Worm (Caenorhabditis elegans): ENCODE data around the gene srbc-3.

Gene srbc-3

DNA sequence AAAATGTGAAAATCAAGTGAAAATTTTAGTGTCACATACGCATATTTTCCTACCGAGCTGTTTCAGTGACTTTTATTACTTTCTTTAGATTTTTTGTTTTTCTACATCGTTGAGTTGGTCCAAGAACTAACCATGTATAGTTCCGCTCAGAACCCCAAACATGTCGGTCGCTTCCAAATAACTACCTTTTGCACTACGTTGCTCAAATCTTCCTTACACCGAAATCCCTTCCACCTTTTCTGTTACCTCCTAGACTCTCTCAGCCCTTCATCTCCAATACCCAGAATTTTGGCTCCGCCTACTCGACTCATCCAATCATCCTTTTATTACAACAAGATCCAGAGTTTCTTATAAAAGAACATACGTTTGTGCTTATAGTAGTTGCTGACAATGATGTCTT lies 23.6 kb upstream of the srbc-3 start, which contains the start of gene F35F10.5:
F35F10.5 (plus strand) TSS at position 301 of the 400 bp plus-strand sequence.
- TF ChIP-seq ceh-27 (GFP tag; optimal IDR thresholded peaks at IDR 0.05): no peak
- TF ChIP-seq Y53G8AR.9 (GFP tag; conservative IDR thresholded peaks at IDR 0.05): no peak
- TF ChIP-seq ztf-26 (tag; optimal IDR thresholded peaks at IDR 0.05): no peak
- TF ChIP-seq unc-62 (GFP tag; optimal IDR thresholded peaks at IDR 0.05): no peak
- TF ChIP-seq attf-5 (GFP tag; optimal IDR thresholded peaks at IDR 0.05): no peak
- TF ChIP-seq egl-18 (GFP tag; IDR thresholded peaks at IDR 0.05): no peak
- TF ChIP-seq nhr-90 (tag; optimal IDR thresholded peaks at IDR 0.05): no peak
- TF ChIP-seq F52B5.7 (tag; optimal IDR thresholded peaks at IDR 0.05): no peak
- no peak for TF ChIP-seq hmg-1.2 (GFP tag; IDR thresholded peaks at IDR 0.05)
- TF ChIP-seq lin-54 (GFP tag; optimal IDR thresholded peaks at IDR 0.05): no peak
- TF ChIP-seq ztf-18 (tag; optimal IDR thresholded peaks at IDR 0.05): no peak
- no peak for TF ChIP-seq zfh-2 (GFP tag; conservative IDR thresholded peaks at IDR 0.05)
- TF ChIP-seq rpc-1 (optimal IDR thresholded peaks at IDR 0.05): no peak
- no peak for TF ChIP-seq rpc-1 (tag; optimal IDR thresholded peaks at IDR 0.05)
- no peak for TF ChIP-seq chd-7 (tag; optimal IDR thresholded peaks at IDR 0.05)
- no peak for TF ChIP-seq zim-3 (tag; optimal IDR thresholded peaks at IDR 0.05)
- TF ChIP-seq hrde-1 (tag; optimal IDR thresholded peaks at IDR 0.05; ENCODE audit: borderline replicate concordance): no peak
- no peak for TF ChIP-seq F10E7.11 (tag; optimal IDR thresholded peaks at IDR 0.05)
- no peak for TF ChIP-seq lsl-1 (GFP tag; optimal IDR thresholded peaks at IDR 0.05)
- no peak for TF ChIP-seq F57A8.1 (GFP tag; optimal IDR thresholded peaks at IDR 0.05)
- TF ChIP-seq Y67H2A.10 (GFP tag; conservative IDR thresholded peaks at IDR 0.05): no peak

DNA sequence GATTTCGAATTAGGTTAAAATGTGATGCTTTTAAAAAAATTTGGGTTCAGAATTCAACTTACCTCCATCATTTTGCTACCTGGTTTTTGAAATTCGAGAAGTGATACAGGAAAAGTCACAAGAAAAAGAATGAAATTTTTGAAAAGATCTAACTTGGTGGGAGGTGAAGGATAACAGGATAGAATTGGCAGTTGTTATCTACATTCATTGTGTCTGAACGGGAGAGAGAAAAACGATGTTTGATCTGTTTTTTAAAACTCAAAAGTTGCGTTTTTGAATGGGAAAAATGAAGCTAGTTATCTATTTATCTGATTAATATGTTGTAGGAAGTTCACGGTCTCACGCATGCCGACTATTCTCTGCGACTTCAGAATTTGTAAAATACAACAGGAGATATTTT lies 20.9 kb upstream of the srbc-3 start, which contains the start of gene F35F10.7:
F35F10.7 (minus strand) TSS at position 101 of the 400 bp plus-strand sequence.
- TF ChIP-seq bed-1 (GFP tag; IDR thresholded peaks at IDR 0.05) (no peak), snpc-3.4 (tag; optimal IDR thresholded peaks at IDR 0.05) (no peak), aptf-3 (GFP tag; IDR thresholded peaks at IDR 0.05) (no peak), ets-4 (GFP tag; optimal IDR thresholded peaks at IDR 0.05) (no peak), lin-26 (GFP tag; IDR thresholded peaks at IDR 0.05) (no peak), F10E7.11 (tag; optimal IDR thresholded peaks at IDR 0.05) (no peak)

DNA sequence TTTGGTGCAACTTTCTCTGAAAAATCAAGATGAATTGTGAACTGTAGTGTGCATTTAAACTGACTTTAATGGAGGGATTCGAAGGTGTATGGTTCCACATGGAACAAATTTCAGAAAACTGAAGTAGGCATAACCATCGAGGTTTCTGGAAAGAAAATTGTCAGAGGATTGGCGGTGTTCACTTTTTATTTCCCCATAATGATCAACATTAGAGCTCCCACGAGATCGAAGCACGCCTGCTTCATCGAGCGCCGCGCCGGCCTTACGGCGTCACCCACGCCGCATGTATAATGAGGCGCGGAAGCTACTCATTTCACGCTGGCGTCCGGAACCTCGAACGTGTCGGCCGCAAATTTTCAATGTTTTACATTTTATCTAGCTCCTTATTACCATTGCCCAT lies 20.1 kb upstream of the srbc-3 start:
- TF ChIP-seq bed-1 (GFP tag; IDR thresholded peaks at IDR 0.05) (peak; percentile 76; the same call in 1 of the 2 replicates), rec-8 (tag; optimal IDR thresholded peaks at IDR 0.05) (no peak), aptf-3 (GFP tag; IDR thresholded peaks at IDR 0.05) (no peak), F10E7.11 (tag; optimal IDR thresholded peaks at IDR 0.05) (no peak), ztf-18 (tag; optimal IDR thresholded peaks at IDR 0.05) (no peak), F33H1.4 (GFP tag; IDR thresholded peaks at IDR 0.05) (no peak), Y53F4B.3 (GFP tag; IDR thresholded peaks at IDR 0.05) (no peak), hsf-1 (GFP tag; IDR thresholded peaks at IDR 0.05) (no peak), ztf-26 (tag; optimal IDR thresholded peaks at IDR 0.05) (no peak), snpc-1.1 (tag; optimal IDR thresholded peaks at IDR 0.05; ENCODE audit: insufficient read depth) (no peak), nhr-120 (GFP tag; IDR thresholded peaks at IDR 0.05) (no peak), gei-17 (GFP tag; optimal IDR thresholded peaks at IDR 0.05) (no peak), egl-18 (GFP tag; IDR thresholded peaks at IDR 0.05) (peak; percentile 52; the same call in 1 of the 2 replicates), ceh-91 (GFP tag; IDR thresholded peaks at IDR 0.05) (no peak), somi-1 (GFP tag; optimal IDR thresholded peaks at IDR 0.05) (no peak)
